Worm (Caenorhabditis elegans): ENCODE results near the gene immt-1.

- TF ChIP-seq nhr-25 (tag; optimal IDR thresholded peaks at IDR 0.05; ENCODE audit: borderline replicate concordance, insufficient read depth) (no peak), ceh-82 (tag; optimal IDR thresholded peaks at IDR 0.05) (no peak), lin-13 (GFP tag; optimal IDR thresholded peaks at IDR 0.05) (no peak), saeg-2 (GFP tag; IDR thresholded peaks at IDR 0.05) (no peak), nhr-48 (tag; optimal IDR thresholded peaks at IDR 0.05) (no peak), nhr-10 (tag; optimal IDR thresholded peaks at IDR 0.05) (no peak), nhr-41 (GFP tag; IDR thresholded peaks at IDR 0.05) (no peak)
These were observed 12.5 kb downstream of the immt-1 start for ce11 chrX:2674514-2674913.

Data from whole organism, L4 larva.